ENCODE assay signal across 1 fruit fly cellular context in genomic region chr3R:14853767-14854191, dm6.
TF ChIP-seq lines count a peak whose summit lies in the region.

No protein-coding gene starts in this region.

TF ChIP-seq in whole organism, embryonic, 481 proteins besides CTCF, POLR2A, EP300 and RAD21 (continued from another document and continues in another):
- TF ChIP-seq gt (GFP tag; IDR thresholded peaks at IDR 0.05; lab: Robert Waterston, UW) (no peak), CG4424 (GFP tag; optimal IDR thresholded peaks at IDR 0.05; lab: Kevin White, UChicago) (no peak), eyg (GFP tag; optimal IDR thresholded peaks at IDR 0.05; lab: Kevin White, UChicago) (no peak), CG3838 (GFP tag; optimal IDR thresholded peaks at IDR 0.05; lab: Kevin White, UChicago) (no peak), da (GFP tag; optimal IDR thresholded peaks at IDR 0.05; lab: Kevin White, UChicago) (no peak), HLH54F (GFP tag; optimal IDR thresholded peaks at IDR 0.05; lab: Kevin White, UChicago) (no peak), peb (GFP tag; IDR thresholded peaks at IDR 0.05; lab: Robert Waterston, UW) (no peak), br (optimal IDR thresholded peaks at IDR 0.05; lab: Kevin White, UChicago) (no peak), CG31365 (tag; optimal IDR thresholded peaks at IDR 0.05; lab: Kevin White, UChicago) (peak; percentile 21), Dp (GFP tag; optimal IDR thresholded peaks at IDR 0.05; lab: Kevin White, UChicago) (no peak), croc (GFP tag; conservative IDR thresholded peaks at IDR 0.05; lab: Robert Waterston, UW) (no peak), CG3726 (GFP tag; IDR thresholded peaks at IDR 0.05; lab: Robert Waterston, UW) (no peak), CG12942 (GFP tag; optimal IDR thresholded peaks at IDR 0.05; lab: Kevin White, UChicago) (no peak), nom (GFP tag; optimal IDR thresholded peaks at IDR 0.05; lab: Kevin White, UChicago) (peak; percentile 75), HmgD (GFP tag; optimal IDR thresholded peaks at IDR 0.05; lab: Kevin White, UChicago) (no peak), CG4730 (GFP tag; IDR thresholded peaks at IDR 0.05; lab: Robert Waterston, UW) (no peak), Eip74EF (GFP tag; optimal IDR thresholded peaks at IDR 0.05; lab: Kevin White, UChicago) (no peak), twi (tag; optimal IDR thresholded peaks at IDR 0.05; lab: Kevin White, UChicago) (no peak), Poxn (GFP tag; IDR thresholded peaks at IDR 0.05; lab: Robert Waterston, UW) (no peak), ERR (GFP tag; optimal IDR thresholded peaks at IDR 0.05; lab: Kevin White, UChicago) (peak; percentile 9), repo (GFP tag; optimal IDR thresholded peaks at IDR 0.05; lab: Kevin White, UChicago) (no peak), sqz (GFP tag; optimal IDR thresholded peaks at IDR 0.05; lab: Kevin White, UChicago) (peak; percentile 28), CG5245 (GFP tag; optimal IDR thresholded peaks at IDR 0.05; lab: Kevin White, UChicago) (no peak), CG6175 (GFP tag; IDR thresholded peaks at IDR 0.05; lab: Robert Waterston, UW) (0 out of 3 replicates have a peak, but pooled peaks have one; percentile 37), sd (tag; optimal IDR thresholded peaks at IDR 0.05; lab: Kevin White, UChicago) (peak; percentile 26), CG2712 (tag; optimal IDR thresholded peaks at IDR 0.05; lab: Kevin White, UChicago) (no peak), HLHmδ (GFP tag; optimal IDR thresholded peaks at IDR 0.05; lab: Kevin White, UChicago) (peak; percentile 62), CG4820 (GFP tag; optimal IDR thresholded peaks at IDR 0.05; lab: Kevin White, UChicago) (no peak), Lim3 (GFP tag; IDR thresholded peaks at IDR 0.05; lab: Robert Waterston, UW) (no peak), mam (GFP tag; optimal IDR thresholded peaks at IDR 0.05; lab: Kevin White, UChicago) (no peak), MESR4 (GFP tag; optimal IDR thresholded peaks at IDR 0.05; lab: Kevin White, UChicago) (peak; percentile 11), CG2889 (GFP tag; IDR thresholded peaks at IDR 0.05; lab: Robert Waterston, UW) (no peak), CG1647 (GFP tag; optimal IDR thresholded peaks at IDR 0.05; lab: Kevin White, UChicago) (no peak), HLH4C (GFP tag; IDR thresholded peaks at IDR 0.05; lab: Robert Waterston, UW; ENCODE audit: partially characterized antibody) (0 out of 3 replicates have a peak, but pooled peaks have one; percentile 10), CG18764 (GFP tag; optimal IDR thresholded peaks at IDR 0.05; lab: Kevin White, UChicago) (no peak), otp (GFP tag; IDR thresholded peaks at IDR 0.05; lab: Robert Waterston, UW) (peak; percentile 20; the same call in 1 of the 3 replicates), crc (GFP tag; optimal IDR thresholded peaks at IDR 0.05; lab: Kevin White, UChicago) (no peak), Asciz (GFP tag; optimal IDR thresholded peaks at IDR 0.05; lab: Kevin White, UChicago) (peak; percentile 7), ham (GFP tag; IDR thresholded peaks at IDR 0.05; lab: Robert Waterston, UW) (no peak), Spps (tag; optimal IDR thresholded peaks at IDR 0.05; lab: Kevin White, UChicago) (peak; percentile 10), az2 (GFP tag; optimal IDR thresholded peaks at IDR 0.05; lab: Kevin White, UChicago) (no peak), dm (GFP tag; optimal IDR thresholded peaks at IDR 0.05; lab: Kevin White, UChicago) (no peak), wor (GFP tag; IDR thresholded peaks at IDR 0.05; lab: Robert Waterston, UW) (no peak), cad (GFP tag; optimal IDR thresholded peaks at IDR 0.05; lab: Kevin White, UChicago) (no peak), al (GFP tag; IDR thresholded peaks at IDR 0.05; lab: Robert Waterston, UW) (no peak), CG10431 (GFP tag; optimal IDR thresholded peaks at IDR 0.05; lab: Kevin White, UChicago) (peak; percentile 67), CG8944 (GFP tag; optimal IDR thresholded peaks at IDR 0.05; lab: Kevin White, UChicago) (no peak), B-H1 (GFP tag; IDR thresholded peaks at IDR 0.05; lab: Robert Waterston, UW) (no peak), ATbp (GFP tag; optimal IDR thresholded peaks at IDR 0.05; lab: Kevin White, UChicago) (peak; percentile 8), cg (GFP tag; optimal IDR thresholded peaks at IDR 0.05; lab: Kevin White, UChicago) (peak; percentile 77), pan (optimal IDR thresholded peaks at IDR 0.05; lab: Kevin White, UChicago) (no peak), pan (GFP tag; optimal IDR thresholded peaks at IDR 0.05 in 1 of 2, IDR thresholded peaks at IDR 0.05 in 1 of 2) (no peak), CG15601 (tag; optimal IDR thresholded peaks at IDR 0.05; lab: Kevin White, UChicago) (peak; percentile 100), B-H2 (GFP tag; optimal IDR thresholded peaks at IDR 0.05; lab: Kevin White, UChicago) (peak; percentile 72), CG17328 (GFP tag; IDR thresholded peaks at IDR 0.05; lab: Robert Waterston, UW) (no peak), gro (GFP tag; optimal IDR thresholded peaks at IDR 0.05; lab: Kevin White, UChicago) (no peak), Mrtf (GFP tag; IDR thresholded peaks at IDR 0.05; lab: Robert Waterston, UW) (no peak), fd3F (GFP tag; optimal IDR thresholded peaks at IDR 0.05; lab: Kevin White, UChicago) (no peak), Chrac-16 (GFP tag; optimal IDR thresholded peaks at IDR 0.05; lab: Kevin White, UChicago) (no peak), CG18476 (GFP tag; optimal IDR thresholded peaks at IDR 0.05; lab: Kevin White, UChicago) (no peak), CG15269 (tag; optimal IDR thresholded peaks at IDR 0.05; lab: Kevin White, UChicago) (peak; percentile 3), HLH3B (GFP tag; IDR thresholded peaks at IDR 0.05; lab: Robert Waterston, UW) (no peak; the same call in 1 of the 2 replicates), en (GFP tag; optimal IDR thresholded peaks at IDR 0.05; lab: Kevin White, UChicago) (no peak), PHDP (tag; optimal IDR thresholded peaks at IDR 0.05; lab: Kevin White, UChicago) (peak; percentile 63), CG6654 (GFP tag; optimal IDR thresholded peaks at IDR 0.05; lab: Kevin White, UChicago) (no peak), dmrt11E (tag; optimal IDR thresholded peaks at IDR 0.05; lab: Kevin White, UChicago) (no peak), yki (optimal IDR thresholded peaks at IDR 0.05; lab: Kevin White, UChicago) (peak; percentile 35), gcm2 (GFP tag; optimal IDR thresholded peaks at IDR 0.05; lab: Kevin White, UChicago) (peak; percentile 2), CG16779 (GFP tag; IDR thresholded peaks at IDR 0.05; lab: Robert Waterston, UW) (no peak), GATAe (GFP tag; conservative IDR thresholded peaks at IDR 0.05; lab: Robert Waterston, UW) (no peak; the same call in 1 of the 2 replicates), CG17186 (GFP tag; optimal IDR thresholded peaks at IDR 0.05; lab: Kevin White, UChicago) (no peak), emc (GFP tag; optimal IDR thresholded peaks at IDR 0.05; lab: Kevin White, UChicago) (no peak), Sin3A (optimal IDR thresholded peaks at IDR 0.05; lab: Kevin White, UChicago) (no peak), mld (GFP tag; IDR thresholded peaks at IDR 0.05; lab: Robert Waterston, UW; ENCODE audit: partially characterized antibody) (no peak), Fer2 (tag; optimal IDR thresholded peaks at IDR 0.05; lab: Kevin White, UChicago) (no peak), Med (GFP tag; lab: Kevin White, UChicago) (peak; percentile 91), onecut (GFP tag; IDR thresholded peaks at IDR 0.05; lab: Robert Waterston, UW) (peak; percentile 35), pho (GFP tag; optimal IDR thresholded peaks at IDR 0.05; lab: Kevin White, UChicago) (peak; percentile 24), Dad (GFP tag; optimal IDR thresholded peaks at IDR 0.05; lab: Kevin White, UChicago) (no peak), odd (GFP tag; optimal IDR thresholded peaks at IDR 0.05; lab: Kevin White, UChicago) (peak; percentile 82), CG12744 (GFP tag; optimal IDR thresholded peaks at IDR 0.05; lab: Kevin White, UChicago) (no peak), maf-S (GFP tag; optimal IDR thresholded peaks at IDR 0.05; lab: Kevin White, UChicago) (no peak), pnt (GFP tag; optimal IDR thresholded peaks at IDR 0.05; lab: Kevin White, UChicago) (no peak), Aef1 (GFP tag; IDR thresholded peaks at IDR 0.05; lab: Robert Waterston, UW) (no peak), YL-1 (GFP tag; optimal IDR thresholded peaks at IDR 0.05; lab: Kevin White, UChicago) (peak; percentile 38), knrl (GFP tag; IDR thresholded peaks at IDR 0.05; lab: Robert Waterston, UW; ENCODE audit: partially characterized antibody) (no peak), Deaf1 (tag; optimal IDR thresholded peaks at IDR 0.05; lab: Kevin White, UChicago) (peak; percentile 87), ash1 (GFP tag; optimal IDR thresholded peaks at IDR 0.05; lab: Kevin White, UChicago) (no peak), lilli (GFP tag; optimal IDR thresholded peaks at IDR 0.05; lab: Kevin White, UChicago) (peak; percentile 19), CG10147 (GFP tag; optimal IDR thresholded peaks at IDR 0.05; lab: Kevin White, UChicago) (no peak), sim (GFP tag; IDR thresholded peaks at IDR 0.05; lab: Robert Waterston, UW) (no peak), CG11247 (GFP tag; IDR thresholded peaks at IDR 0.05; lab: Robert Waterston, UW) (no peak), Hr39 (optimal IDR thresholded peaks at IDR 0.05; lab: Kevin White, UChicago) (no peak), CG4360 (GFP tag; IDR thresholded peaks at IDR 0.05; lab: Robert Waterston, UW) (no peak; the same call in 1 of the 2 replicates), hth (optimal IDR thresholded peaks at IDR 0.05; lab: Kevin White, UChicago) (no peak), klu (GFP tag; IDR thresholded peaks at IDR 0.05; lab: Robert Waterston, UW) (no peak), Ravus (GFP tag; IDR thresholded peaks at IDR 0.05; lab: Robert Waterston, UW) (no peak), kay (GFP tag; optimal IDR thresholded peaks at IDR 0.05; lab: Kevin White, UChicago) (no peak), CG3065 (GFP tag; optimal IDR thresholded peaks at IDR 0.05; lab: Kevin White, UChicago) (no peak), CG9215 (GFP tag; IDR thresholded peaks at IDR 0.05; lab: Robert Waterston, UW) (no peak), Xbp1 (GFP tag; optimal IDR thresholded peaks at IDR 0.05; lab: Kevin White, UChicago) (no peak), CG7372 (GFP tag; IDR thresholded peaks at IDR 0.05; lab: Robert Waterston, UW) (no peak), gem (tag; optimal IDR thresholded peaks at IDR 0.05; lab: Kevin White, UChicago) (no peak), Hey (tag; optimal IDR thresholded peaks at IDR 0.05; lab: Kevin White, UChicago) (peak; percentile 38), CG3281 (GFP tag; optimal IDR thresholded peaks at IDR 0.05; lab: Kevin White, UChicago) (peak; percentile 82), Pdp1 (GFP tag; optimal IDR thresholded peaks at IDR 0.05; lab: Kevin White, UChicago) (peak in 1 of 2 experiments; percentile 35), jigr1 (GFP tag; IDR thresholded peaks at IDR 0.05; lab: Robert Waterston, UW) (no peak), C15 (GFP tag; IDR thresholded peaks at IDR 0.05; lab: Robert Waterston, UW) (no peak), Fer1 (GFP tag; optimal IDR thresholded peaks at IDR 0.05; lab: Kevin White, UChicago) (peak; percentile 88), Elba2 (GFP tag; optimal IDR thresholded peaks at IDR 0.05; lab: Kevin White, UChicago) (no peak), Sox102F (GFP tag; optimal IDR thresholded peaks at IDR 0.05; lab: Kevin White, UChicago) (no peak), CG10543 (GFP tag; optimal IDR thresholded peaks at IDR 0.05; lab: Kevin White, UChicago) (peak; percentile 79), Doc2 (GFP tag; IDR thresholded peaks at IDR 0.05; lab: Robert Waterston, UW) (no peak), zfh2 (GFP tag; optimal IDR thresholded peaks at IDR 0.05; lab: Kevin White, UChicago) (no peak), ind (GFP tag; optimal IDR thresholded peaks at IDR 0.05; lab: Kevin White, UChicago) (no peak), usp (GFP tag; optimal IDR thresholded peaks at IDR 0.05; lab: Kevin White, UChicago) (no peak), CG6689 (GFP tag; IDR thresholded peaks at IDR 0.05; lab: Robert Waterston, UW) (no peak), Dref (GFP tag; IDR thresholded peaks at IDR 0.05; lab: Robert Waterston, UW) (no peak), CG12071 (GFP tag; optimal IDR thresholded peaks at IDR 0.05; lab: Kevin White, UChicago) (peak; percentile 65), H15 (GFP tag; IDR thresholded peaks at IDR 0.05; lab: Robert Waterston, UW) (no peak), slou (GFP tag; optimal IDR thresholded peaks at IDR 0.05; lab: Kevin White, UChicago) (no peak), gsb-n (tag; optimal IDR thresholded peaks at IDR 0.05; lab: Kevin White, UChicago) (peak; percentile 11), CG32532 (GFP tag; IDR thresholded peaks at IDR 0.05; lab: Robert Waterston, UW) (peak; percentile 86; the same call in 1 of the 2 replicates), tup (GFP tag; optimal IDR thresholded peaks at IDR 0.05; lab: Kevin White, UChicago) (no peak), fd96Cb (tag; optimal IDR thresholded peaks at IDR 0.05; lab: Kevin White, UChicago) (no peak), Hr51 (GFP tag; optimal IDR thresholded peaks at IDR 0.05; lab: Kevin White, UChicago) (peak in 1 of 2 experiments; percentile 9), tx (GFP tag; optimal IDR thresholded peaks at IDR 0.05; lab: Kevin White, UChicago) (no peak), Oaz (GFP tag; IDR thresholded peaks at IDR 0.05; lab: Robert Waterston, UW) (no peak), tll (GFP tag; optimal IDR thresholded peaks at IDR 0.05; lab: Kevin White, UChicago) (peak in 1 of 2 experiments; percentile 97), lov (optimal IDR thresholded peaks at IDR 0.05; lab: Kevin White, UChicago) (no peak), lov (GFP tag; IDR thresholded peaks at IDR 0.05; lab: Robert Waterston, UW) (no peak), CG15479 (GFP tag; optimal IDR thresholded peaks at IDR 0.05; lab: Kevin White, UChicago) (peak; percentile 57), crp (GFP tag; optimal IDR thresholded peaks at IDR 0.05; lab: Kevin White, UChicago) (no peak), CG16815 (GFP tag; optimal IDR thresholded peaks at IDR 0.05; lab: Kevin White, UChicago) (no peak), CG4707 (GFP tag; optimal IDR thresholded peaks at IDR 0.05; lab: Kevin White, UChicago) (peak; percentile 27), Hr3 (GFP tag; optimal IDR thresholded peaks at IDR 0.05; lab: Kevin White, UChicago) (no peak), Dip2 (GFP tag; IDR thresholded peaks at IDR 0.05; lab: Robert Waterston, UW) (no peak), CG17361 (GFP tag; IDR thresholded peaks at IDR 0.05; lab: Robert Waterston, UW) (no peak), CG2199 (GFP tag; IDR thresholded peaks at IDR 0.05; lab: Robert Waterston, UW) (peak; percentile 92; the same call in 1 of the 3 replicates)
